Fruit fly (Drosophila melanogaster) whole organism, larva: ENCODE results near the gene CG41562.
"Not testable (repeated sequence)": the region's sequence is repeated elsewhere in the genome, so short reads cannot be mapped to it uniquely, and the experiment has no call there.

Experiments used
- noc ChIP-seq: fragments of 200-800 bp; sonication (Bioruptor generic); optimal IDR thresholded peaks from 3 replicates; lab custom pipeline; 2019; ENCODE audit warnings: missing biosample characterization, mild to moderate bottlenecking, missing genetic modification characterization, moderate library complexity

The CG41562 gene

dm6 chrX:22251282-22251681 is at the start of gene CG41562:
Gene CG41562, plus strand, starts transcription at chrX:22251582.
- not testable (repeated sequence) for TF ChIP-seq noc

dm6 chrX:22201883-22202282 is 49.5 kb upstream of the CG41562 start, which contains the start of gene CG46515:
Gene CG46515, plus strand, starts transcription at chrX:22202183.
- not testable (repeated sequence) for TF ChIP-seq noc

DNA sequence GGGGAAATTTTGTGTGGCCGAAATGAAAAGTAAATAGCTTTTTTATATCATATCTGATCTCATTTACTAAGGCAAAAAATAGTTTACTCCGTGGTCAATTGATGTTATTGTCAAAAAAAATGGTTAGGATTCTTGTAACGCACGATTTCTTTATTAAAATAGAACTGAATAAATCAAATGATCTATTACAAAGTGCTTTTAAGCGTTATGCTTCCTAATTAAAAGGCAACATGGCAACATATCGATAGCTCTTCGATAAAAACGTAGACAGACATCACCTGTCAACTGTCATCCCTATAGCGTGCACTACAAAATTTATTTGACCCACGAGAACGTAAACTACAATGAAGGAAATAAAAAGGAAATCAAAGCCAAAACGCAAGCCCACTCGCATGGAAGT is 39.4 kb upstream of the CG41562 start, which contains the start of gene CG46516:
Gene CG46516, plus strand, starts transcription at position 301 of the 400 bp plus-strand sequence.
- not testable (repeated sequence) for TF ChIP-seq noc

dm6 chrX:22217079-22217478 is 34.3 kb upstream of the CG41562 start, which contains the start of gene CG46517:
Gene CG46517, plus strand, starts transcription at chrX:22217379.
- TF ChIP-seq noc, result not testable (repeated sequence)

DNA sequence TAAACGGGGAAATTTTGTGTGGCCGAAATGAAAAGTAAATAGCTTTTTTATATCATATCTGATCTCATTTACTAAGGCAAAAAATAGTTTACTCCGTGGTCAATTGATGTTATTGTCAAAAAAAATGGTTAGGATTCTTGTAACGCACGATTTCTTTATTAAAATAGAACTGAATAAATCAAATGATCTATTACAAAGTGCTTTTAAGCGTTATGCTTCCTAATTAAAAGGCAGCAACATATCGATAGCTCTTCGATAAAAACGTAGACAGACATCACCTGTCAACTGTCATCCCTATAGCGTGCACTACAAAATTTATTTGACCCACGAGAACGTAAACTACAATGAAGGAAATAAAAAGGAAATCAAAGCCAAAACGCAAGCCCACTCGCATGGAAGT is 25.1 kb upstream of the CG41562 start, which contains the start of gene CG46518:
Gene CG46518, plus strand, starts transcription at position 301 of the 400 bp plus-strand sequence.
- TF ChIP-seq noc, result not testable (repeated sequence)

DNA sequence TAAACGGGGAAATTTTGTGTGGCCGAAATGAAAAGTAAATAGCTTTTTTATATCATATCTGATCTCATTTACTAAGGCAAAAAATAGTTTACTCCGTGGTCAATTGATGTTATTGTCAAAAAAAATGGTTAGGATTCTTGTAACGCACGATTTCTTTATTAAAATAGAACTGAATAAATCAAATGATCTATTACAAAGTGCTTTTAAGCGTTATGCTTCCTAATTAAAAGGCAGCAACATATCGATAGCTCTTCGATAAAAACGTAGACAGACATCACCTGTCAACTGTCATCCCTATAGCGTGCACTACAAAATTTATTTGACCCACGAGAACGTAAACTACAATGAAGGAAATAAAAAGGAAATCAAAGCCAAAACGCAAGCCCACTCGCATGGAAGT is 20.1 kb upstream of the CG41562 start, which contains the start of gene CG46519:
Gene CG46519, plus strand, starts transcription at position 301 of the 400 bp plus-strand sequence.
- TF ChIP-seq noc, result not testable (repeated sequence)

DNA sequence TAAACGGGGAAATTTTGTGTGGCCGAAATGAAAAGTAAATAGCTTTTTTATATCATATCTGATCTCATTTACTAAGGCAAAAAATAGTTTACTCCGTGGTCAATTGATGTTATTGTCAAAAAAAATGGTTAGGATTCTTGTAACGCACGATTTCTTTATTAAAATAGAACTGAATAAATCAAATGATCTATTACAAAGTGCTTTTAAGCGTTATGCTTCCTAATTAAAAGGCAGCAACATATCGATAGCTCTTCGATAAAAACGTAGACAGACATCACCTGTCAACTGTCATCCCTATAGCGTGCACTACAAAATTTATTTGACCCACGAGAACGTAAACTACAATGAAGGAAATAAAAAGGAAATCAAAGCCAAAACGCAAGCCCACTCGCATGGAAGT is 15.1 kb upstream of the CG41562 start, which contains the start of gene CG46520:
Gene CG46520, plus strand, starts transcription at position 301 of the 400 bp plus-strand sequence.
- not testable (repeated sequence) for TF ChIP-seq noc

DNA sequence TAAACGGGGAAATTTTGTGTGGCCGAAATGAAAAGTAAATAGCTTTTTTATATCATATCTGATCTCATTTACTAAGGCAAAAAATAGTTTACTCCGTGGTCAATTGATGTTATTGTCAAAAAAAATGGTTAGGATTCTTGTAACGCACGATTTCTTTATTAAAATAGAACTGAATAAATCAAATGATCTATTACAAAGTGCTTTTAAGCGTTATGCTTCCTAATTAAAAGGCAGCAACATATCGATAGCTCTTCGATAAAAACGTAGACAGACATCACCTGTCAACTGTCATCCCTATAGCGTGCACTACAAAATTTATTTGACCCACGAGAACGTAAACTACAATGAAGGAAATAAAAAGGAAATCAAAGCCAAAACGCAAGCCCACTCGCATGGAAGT is 10.1 kb upstream of the CG41562 start, which contains the start of gene CG46521:
Gene CG46521, plus strand, starts transcription at position 301 of the 400 bp plus-strand sequence.
- TF ChIP-seq noc, result not testable (repeated sequence)

DNA sequence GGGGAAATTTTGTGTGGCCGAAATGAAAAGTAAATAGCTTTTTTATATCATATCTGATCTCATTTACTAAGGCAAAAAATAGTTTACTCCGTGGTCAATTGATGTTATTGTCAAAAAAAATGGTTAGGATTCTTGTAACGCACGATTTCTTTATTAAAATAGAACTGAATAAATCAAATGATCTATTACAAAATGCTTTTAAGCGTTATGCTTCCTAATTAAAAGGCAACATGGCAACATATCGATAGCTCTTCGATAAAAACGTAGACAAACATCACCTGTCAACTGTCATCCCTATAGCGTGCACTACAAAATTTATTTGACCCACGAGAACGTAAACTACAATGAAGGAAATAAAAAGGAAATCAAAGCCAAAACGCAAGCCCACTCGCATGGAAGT is 5.1 kb upstream of the CG41562 start, which contains the start of gene CG46522:
Gene CG46522, plus strand, starts transcription at position 301 of the 400 bp plus-strand sequence.
- TF ChIP-seq noc, result not testable (repeated sequence)
